Worm (Caenorhabditis elegans): ENCODE data around the gene emb-5.

emb-5 gene

DNA sequence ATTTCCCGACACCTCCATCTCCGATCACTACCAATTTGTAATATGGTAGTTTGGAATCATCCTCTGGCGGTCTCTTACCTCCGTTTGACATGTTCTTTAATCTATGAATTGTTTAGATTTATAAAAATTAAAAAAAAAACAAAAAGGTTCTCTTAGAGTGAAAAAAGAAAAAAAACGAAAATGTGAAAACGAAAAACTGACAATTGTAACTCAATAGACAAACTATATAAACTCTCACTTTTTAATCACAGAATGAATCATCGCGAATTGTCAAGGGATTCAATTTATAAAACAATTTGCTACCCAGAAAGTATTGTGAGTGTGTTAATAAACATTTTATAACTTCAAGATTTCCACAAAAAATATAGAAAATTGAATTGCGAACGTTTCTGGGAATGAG is 19.5 kb upstream of the emb-5 start, which contains the start of gene ras-2:
TSS of gene ras-2 (minus strand) at position 101 of the 400 bp plus-strand sequence.
- no peak for TF ChIP-seq ceh-58 (GFP tag; IDR thresholded peaks at IDR 0.05)
- TF ChIP-seq dpff-1 (tag; optimal IDR thresholded peaks at IDR 0.05): no peak
- no peak for TF ChIP-seq aptf-3 (GFP tag; IDR thresholded peaks at IDR 0.05)
- no peak for TF ChIP-seq hmg-1.2 (GFP tag; IDR thresholded peaks at IDR 0.05)
- no peak for TF ChIP-seq hrde-1 (tag; optimal IDR thresholded peaks at IDR 0.05; ENCODE audit: borderline replicate concordance)
- no peak for TF ChIP-seq ceh-79 (tag; optimal IDR thresholded peaks at IDR 0.05)
- no peak for TF ChIP-seq sea-2 (GFP tag; IDR thresholded peaks at IDR 0.05)
- no peak for TF ChIP-seq Y79H2A.3 (GFP tag; conservative IDR thresholded peaks at IDR 0.05)

ce11 chrIII:4735443-4735842 is 15.0 kb upstream of the emb-5 start, which contains the start of gene F17C8.7:
Gene F17C8.7, plus strand, starts transcription at chrIII:4735743.
- TF ChIP-seq madf-6 (GFP tag; IDR thresholded peaks at IDR 0.05) (no peak), ztf-18 (tag; optimal IDR thresholded peaks at IDR 0.05) (no peak), chd-7 (tag; optimal IDR thresholded peaks at IDR 0.05) (no peak), ets-4 (GFP tag; optimal IDR thresholded peaks at IDR 0.05) (no peak), zfh-2 (GFP tag; conservative IDR thresholded peaks at IDR 0.05) (no peak), sptf-2 (GFP tag; optimal IDR thresholded peaks at IDR 0.05) (no peak), egl-18 (GFP tag; IDR thresholded peaks at IDR 0.05) (no peak), nhr-120 (GFP tag; IDR thresholded peaks at IDR 0.05) (no peak)

DNA sequence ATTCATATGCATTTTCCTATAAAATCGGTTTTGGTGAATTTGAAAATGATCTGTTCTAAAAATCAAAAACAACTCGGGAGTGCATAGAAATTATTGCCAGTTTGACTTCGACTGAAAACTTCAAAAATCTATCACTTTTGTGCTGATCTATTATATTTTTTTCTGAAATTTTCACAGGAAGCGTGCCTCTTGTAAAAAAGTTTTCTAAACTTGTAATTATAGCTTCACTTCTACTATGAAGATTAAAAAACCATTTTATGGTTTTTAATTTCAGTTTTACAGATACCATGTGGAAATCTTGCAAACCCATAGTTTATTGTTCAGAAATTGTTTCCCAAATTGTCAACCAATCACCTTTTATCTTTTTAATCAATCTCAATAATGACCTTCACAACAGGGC is 13.6 kb upstream of the emb-5 start, which contains the start of gene F17C8.9:
TSS of gene F17C8.9 (plus strand) at position 301 of the 400 bp plus-strand sequence.
- TF ChIP-seq ceh-91 (GFP tag; IDR thresholded peaks at IDR 0.05) (no peak), mxl-1 (tag; optimal IDR thresholded peaks at IDR 0.05) (no peak), nhr-80 (tag; optimal IDR thresholded peaks at IDR 0.05) (no peak), madf-6 (GFP tag; IDR thresholded peaks at IDR 0.05) (no peak), dox-1 (GFP tag; IDR thresholded peaks at IDR 0.05) (no peak), somi-1 (GFP tag; optimal IDR thresholded peaks at IDR 0.05) (no peak), madf-3 (GFP tag; IDR thresholded peaks at IDR 0.05) (no peak), F39B2.1 (GFP tag; IDR thresholded peaks at IDR 0.05) (no peak), sdz-38 (tag; optimal IDR thresholded peaks at IDR 0.05) (no peak), snpc-3.4 (tag; optimal IDR thresholded peaks at IDR 0.05) (no peak), sea-2 (GFP tag; IDR thresholded peaks at IDR 0.05) (no peak), bed-2 (GFP tag; IDR thresholded peaks at IDR 0.05) (no peak), ets-4 (GFP tag; optimal IDR thresholded peaks at IDR 0.05) (no peak), F10E7.11 (tag; optimal IDR thresholded peaks at IDR 0.05) (no peak)

ce11 chrIII:4731295-4731988 is 11.0 kb upstream of the emb-5 start, which contains the start of gene F17C8.3:
Gene F17C8.3, plus strand, starts transcription at chrIII:4731938.
- TF ChIP-seq somi-1 (GFP tag; optimal IDR thresholded peaks at IDR 0.05): peak; percentile 17
- no peak for TF ChIP-seq hmg-1.2 (GFP tag; IDR thresholded peaks at IDR 0.05)
- TF ChIP-seq K12H6.12 (tag; optimal IDR thresholded peaks at IDR 0.05): peak; percentile 21
- TF ChIP-seq C06A6.2 (GFP tag; conservative IDR thresholded peaks at IDR 0.05): no peak
- no peak for TF ChIP-seq rec-8 (tag; optimal IDR thresholded peaks at IDR 0.05)

- no peak for TF ChIP-seq snpc-1.1 (tag; optimal IDR thresholded peaks at IDR 0.05; ENCODE audit: insufficient read depth)
- peak; percentile 54 for TF ChIP-seq zfh-2 (GFP tag; conservative IDR thresholded peaks at IDR 0.05)
Observed at ce11 chrIII:4723922-4724321, 3.5 kb upstream of the emb-5 start.

Measured in whole organism, young adult.